Worm (Caenorhabditis elegans): ENCODE results near the gene R07B7.9.

DNA sequence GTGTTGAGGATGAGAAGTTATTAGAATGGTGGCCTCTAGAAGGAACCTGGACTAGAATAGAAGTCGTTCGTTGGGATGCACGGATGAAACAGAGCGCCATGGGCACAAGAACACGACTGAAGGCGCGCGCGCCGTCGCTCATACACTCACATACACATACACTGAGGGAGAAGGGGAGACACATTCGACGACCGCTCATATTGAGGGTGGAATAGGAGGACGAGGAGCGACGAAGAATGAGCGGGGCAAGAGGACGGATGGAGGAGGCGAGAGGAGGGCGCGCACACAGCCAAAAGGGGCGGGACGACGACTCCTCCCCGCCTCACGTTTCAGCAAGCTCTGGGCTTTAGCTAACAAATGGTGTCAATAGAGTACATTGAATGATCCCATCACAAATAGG is 41.4 kb downstream of the R07B7.9 start:
- no peak for TF ChIP-seq mab-9 (GFP tag; IDR thresholded peaks at IDR 0.05)
- no peak for TF ChIP-seq unc-86 (tag; optimal IDR thresholded peaks at IDR 0.05)
- no peak for TF ChIP-seq fos-1 (tag; optimal IDR thresholded peaks at IDR 0.05)

Data from whole organism, L1 larva.